Worm (Caenorhabditis elegans) whole organism, L3 larva: ENCODE measurements around the gene ceh-87.
A peak's percentile ranks its signal among the peaks of the same experiment; 100 is the strongest.
"Not testable (repeated sequence)": the region's sequence is repeated elsewhere in the genome, so short reads cannot be mapped to it uniquely, and the experiment has no call there.

Experiments
- ZK546.5 ChIP-seq: sonication (generic microtip); optimal IDR thresholded peaks from 2 replicates; lab custom pipeline; 2017; ENCODE audit warnings: missing biosample characterization, missing genetic modification characterization
- aly-2 ChIP-seq: fragments of 150-350 bp; optimal IDR thresholded peaks from 2 replicates; lab custom pipeline; 2014; ENCODE audit warnings: missing biosample characterization, missing genetic modification characterization
- ceh-82 ChIP-seq: fragments of 150-350 bp; optimal IDR thresholded peaks from 2 replicates; lab custom pipeline; 2014; ENCODE audit warnings: missing biosample characterization, missing genetic modification characterization
- daf-12 ChIP-seq: fragments of 150-350 bp; optimal IDR thresholded peaks from 2 replicates; lab custom pipeline; 2014; ENCODE audit warnings: missing biosample characterization, missing genetic modification reagents, missing genetic modification characterization
- egl-5 ChIP-seq: fragments of 150-350 bp; optimal IDR thresholded peaks from 2 replicates; lab custom pipeline; 2017; ENCODE audit warnings: missing biosample characterization, missing genetic modification reagents, missing genetic modification characterization, inconsistent platforms
- elt-1 ChIP-seq: fragments of 150-350 bp; optimal IDR thresholded peaks from 2 replicates; lab custom pipeline; 2014; ENCODE audit warnings: missing biosample characterization, missing genetic modification characterization
- elt-2 ChIP-seq: sonication (generic microtip); optimal IDR thresholded peaks from 2 replicates; lab custom pipeline; 2016; ENCODE audit warnings: missing genetic modification reagents, mild to moderate bottlenecking, missing genetic modification characterization, missing compliant biosample characterization
- elt-3 ChIP-seq, 3 experiments: fragments of 150-350 bp in 1 of 3; sonication (generic microtip) in 2 of 3; optimal IDR thresholded peaks; 2 replicates in 2 of 3; 4 replicates in 1 of 3; lab custom pipeline; 2014 to 2017; ENCODE audit warnings: missing biosample characterization in 3 of 3, missing genetic modification characterization in 3 of 3
- eor-1 ChIP-seq, 2 experiments: fragments of 150-350 bp; optimal IDR thresholded peaks; 2 replicates each; lab custom pipeline; 2014 to 2018; ENCODE audit warnings: missing biosample characterization in 2 of 2, missing genetic modification characterization in 2 of 2
- hmg-11 ChIP-seq: sonication (generic microtip); optimal IDR thresholded peaks from 2 replicates; lab custom pipeline; 2016; ENCODE audit warnings: missing genetic modification characterization, missing compliant biosample characterization
- lin-39 ChIP-seq: fragments of 150-350 bp; optimal IDR thresholded peaks from 2 replicates; lab custom pipeline; 2018; ENCODE audit warnings: missing biosample characterization, missing genetic modification reagents, missing genetic modification characterization
- mdl-1 ChIP-seq: fragments of 150-350 bp; optimal IDR thresholded peaks from 2 replicates; lab custom pipeline; 2014; ENCODE audit warnings: missing biosample characterization, missing genetic modification characterization
- nfya-1 ChIP-seq: sonication (generic microtip); optimal IDR thresholded peaks from 2 replicates; lab custom pipeline; 2017; ENCODE audit warnings: missing genetic modification characterization, mild to moderate bottlenecking, missing compliant biosample characterization, antibody characterized with exemption, moderate library complexity; ENCODE audit not compliant: insufficient read depth
- nhr-11 ChIP-seq: fragments of 150-350 bp; optimal IDR thresholded peaks from 2 replicates; lab custom pipeline; 2014; ENCODE audit warnings: missing biosample characterization, missing genetic modification characterization
- nhr-12 ChIP-seq: fragments of 150-350 bp; optimal IDR thresholded peaks from 2 replicates; lab custom pipeline; 2014; ENCODE audit warnings: missing biosample characterization, missing genetic modification characterization
- nhr-237 ChIP-seq: fragments of 150-350 bp; optimal IDR thresholded peaks from 2 replicates; lab custom pipeline; 2014; ENCODE audit warnings: missing biosample characterization, missing genetic modification characterization
- nhr-25 ChIP-seq: sonication (generic microtip); optimal IDR thresholded peaks from 2 replicates; lab custom pipeline; 2017; ENCODE audit warnings: missing biosample characterization, missing genetic modification characterization
- nhr-43 ChIP-seq: sonication (generic microtip); optimal IDR thresholded peaks from 2 replicates; lab custom pipeline; 2016; ENCODE audit warnings: mild to moderate bottlenecking, missing genetic modification characterization, missing compliant biosample characterization; ENCODE audit not compliant: poor library complexity, severe bottlenecking
- pha-4 ChIP-seq: fragments of 150-350 bp; optimal IDR thresholded peaks from 2 replicates; lab custom pipeline; 2014; ENCODE audit warnings: missing biosample characterization, missing genetic modification reagents, missing genetic modification characterization
- pqm-1 ChIP-seq: fragments of 150-350 bp; optimal IDR thresholded peaks from 2 replicates; lab custom pipeline; 2017; ENCODE audit warnings: missing biosample characterization, missing genetic modification characterization, inconsistent platforms
- sea-2 ChIP-seq: fragments of 150-350 bp; sonication (generic microtip); optimal IDR thresholded peaks from 4 replicates; lab custom pipeline; 2014; ENCODE audit warnings: missing biosample characterization, missing genetic modification reagents, missing genetic modification characterization
- skn-1 ChIP-seq: fragments of 150-350 bp; optimal IDR thresholded peaks from 2 replicates; lab custom pipeline; 2014; ENCODE audit warnings: missing biosample characterization, missing genetic modification characterization
- snpc-4 ChIP-seq: fragments of 150-350 bp; optimal IDR thresholded peaks from 2 replicates; lab custom pipeline; 2014; ENCODE audit warnings: missing biosample characterization, missing genetic modification characterization
- unc-39 ChIP-seq: sonication (generic microtip); optimal IDR thresholded peaks from 4 replicates; lab custom pipeline; 2017; ENCODE audit warnings: missing biosample characterization, missing genetic modification characterization
- ztf-11 ChIP-seq: fragments of 150-350 bp; optimal IDR thresholded peaks from 2 replicates; lab custom pipeline; 2014; ENCODE audit warnings: missing biosample characterization, missing genetic modification characterization
- ztf-4 ChIP-seq: fragments of 150-350 bp; optimal IDR thresholded peaks from 2 replicates; lab custom pipeline; 2014; ENCODE audit warnings: missing biosample characterization, missing genetic modification characterization

ceh-87 gene

DNA sequence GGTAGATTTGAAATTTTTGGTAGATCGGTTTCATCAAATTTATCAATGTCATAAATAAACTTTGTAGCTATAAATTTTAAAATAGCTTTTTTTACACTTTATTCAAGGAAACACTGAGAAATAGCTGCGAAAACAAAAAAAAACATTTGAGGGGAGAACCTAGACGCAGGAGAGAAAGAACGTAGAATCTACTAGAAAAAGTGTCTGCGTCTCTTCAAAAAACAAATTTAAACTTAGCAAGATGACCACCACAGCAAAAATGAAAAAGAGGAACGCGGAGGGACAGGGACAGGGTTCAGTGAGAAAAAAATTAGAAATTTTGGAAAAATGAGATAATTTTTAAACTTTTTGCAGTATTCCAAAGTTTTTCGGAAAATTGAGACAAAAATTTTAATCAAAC, 35.1 kb downstream of the ceh-87 start:
- peak; percentile 34 for TF ChIP-seq hmg-11
- TF ChIP-seq pha-4 (tag; lab: Kevin White, UChicago): peak; percentile 43
- no peak for TF ChIP-seq ztf-11 (tag; lab: Kevin White, UChicago)
- peak; percentile 7 for TF ChIP-seq snpc-4 (tag; lab: Kevin White, UChicago)
- TF ChIP-seq nhr-237 (tag; lab: Kevin White, UChicago): no peak
- no peak for TF ChIP-seq eor-1 (tag; optimal IDR thresholded peaks at IDR 0.05; lab: Kevin White, UChicago)
- TF ChIP-seq unc-39: no peak
- TF ChIP-seq nfya-1 (tag; lab: Kevin White, UChicago): peak; percentile 51

DNA sequence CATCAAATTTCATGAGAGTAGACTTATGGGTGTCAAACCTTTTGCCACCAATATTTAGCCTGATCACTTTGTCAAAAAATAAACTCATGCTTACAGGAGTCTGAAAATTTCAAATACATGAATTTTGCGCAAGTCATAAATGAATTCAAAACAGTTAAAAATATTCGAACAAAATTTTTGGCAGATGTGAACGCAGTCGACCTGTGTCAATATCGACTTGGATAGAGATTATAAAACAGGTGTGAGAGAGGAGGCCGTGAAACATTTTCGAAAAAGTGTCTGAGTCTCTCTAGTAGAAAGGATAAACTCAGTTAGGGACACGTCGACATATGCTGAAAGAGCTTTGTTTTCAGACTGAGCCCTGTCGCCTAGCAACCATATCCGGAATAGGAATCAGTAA, 37.4 kb downstream of the ceh-87 start, which contains the start of gene F22E5.12:
TSS of gene F22E5.12 (minus strand) at position 101 of the 400 bp plus-strand sequence.
- not testable (repeated sequence) for TF ChIP-seq ztf-4 (tag; lab: Kevin White, UChicago); nhr-25 (tag; lab: Kevin White, UChicago); unc-39

DNA sequence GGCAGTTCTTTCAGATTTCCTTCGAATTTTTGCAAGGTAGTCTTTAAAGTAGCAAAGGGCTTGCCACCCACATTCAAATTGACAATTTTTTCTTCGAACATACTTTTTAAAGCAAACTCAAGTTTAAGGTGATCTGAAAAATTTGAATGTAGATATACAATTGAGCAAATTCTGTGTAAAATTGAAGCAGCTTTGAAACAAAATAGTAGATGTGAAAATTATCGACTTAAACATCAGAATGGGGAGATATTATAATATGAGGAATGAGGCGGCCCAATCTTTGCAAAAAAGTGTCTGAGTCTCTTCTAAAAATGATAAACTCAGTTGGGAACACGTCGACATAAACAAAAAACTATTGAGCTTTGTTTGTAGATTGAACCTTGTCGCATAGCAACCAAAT, 39.6 kb downstream of the ceh-87 start, which contains the start of gene F22E5.11:
TSS of gene F22E5.11 (minus strand) at position 101 of the 400 bp plus-strand sequence.
- TF ChIP-seq sea-2 (GFP tag; lab: Kevin White, UChicago): no peak
- no peak for TF ChIP-seq ceh-82 (tag; lab: Kevin White, UChicago)
- no peak for TF ChIP-seq ZK546.5 (tag; lab: Kevin White, UChicago)

DNA sequence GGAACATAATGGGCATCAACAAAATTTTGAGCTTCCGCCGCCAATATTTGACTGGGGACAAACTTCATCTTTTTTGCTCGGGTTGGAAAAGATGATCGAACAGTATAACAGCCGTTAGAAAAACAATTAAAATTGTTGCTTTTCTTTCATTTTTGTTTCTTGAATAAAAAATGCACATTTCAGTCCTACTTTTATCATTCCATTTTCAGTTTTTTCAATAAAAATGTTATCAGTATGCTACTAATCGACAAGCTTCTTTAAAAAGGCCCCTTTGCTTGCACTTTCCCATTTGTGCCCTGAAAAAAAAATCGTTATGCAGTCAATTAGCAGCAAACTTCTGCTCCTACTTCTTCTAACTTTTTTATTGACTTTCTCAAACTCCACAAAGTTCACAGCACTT, 42.3 kb downstream of the ceh-87 start, which contains the start of gene F22E5.7:
TSS of gene F22E5.7 (plus strand) at position 301 of the 400 bp plus-strand sequence.
- TF ChIP-seq hmg-11 (no peak), aly-2 (tag; lab: Kevin White, UChicago) (no peak), nhr-25 (tag; lab: Kevin White, UChicago) (no peak), ztf-11 (tag; lab: Kevin White, UChicago) (no peak), unc-39 (no peak)
- TF ChIP-seq, all 47 proteins: peak for 0

DNA sequence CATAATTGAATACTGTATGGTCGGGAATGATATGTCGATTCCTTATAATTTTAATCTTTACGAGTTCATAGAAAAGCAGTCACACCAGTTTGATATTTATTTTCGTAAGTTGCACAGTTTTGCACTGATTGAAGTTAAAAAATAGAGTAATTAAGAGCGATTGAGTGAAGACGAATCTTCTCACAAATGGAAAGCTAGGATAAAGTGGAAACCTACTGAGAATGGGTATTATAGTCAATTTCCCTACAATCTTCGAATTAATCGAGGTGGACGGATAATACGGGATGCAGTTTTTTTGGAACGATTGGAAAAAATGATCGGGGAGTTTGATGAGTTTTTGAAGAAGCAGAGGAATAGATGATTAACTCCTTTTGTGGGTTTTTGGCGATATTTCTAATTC, 43.1 kb downstream of the ceh-87 start, which contains the start of gene F22E5.23:
TSS of gene F22E5.23 (plus strand) at position 301 of the 400 bp plus-strand sequence.
- TF ChIP-seq pqm-1 (no peak), sea-2 (GFP tag; lab: Kevin White, UChicago) (no peak), nhr-237 (tag; lab: Kevin White, UChicago) (no peak), elt-1 (tag; lab: Kevin White, UChicago) (no peak), nfya-1 (tag; lab: Kevin White, UChicago) (no peak), ztf-11 (tag; lab: Kevin White, UChicago) (no peak), daf-12 (tag; lab: Kevin White, UChicago) (no peak), nhr-11 (tag; lab: Kevin White, UChicago) (no peak), egl-5 (tag; lab: Kevin White, UChicago) (no peak), nhr-43 (tag; lab: Kevin White, UChicago) (no peak), lin-39 (no peak), elt-3 (tag; optimal IDR thresholded peaks at IDR 0.05; lab: Kevin White, UChicago) (no peak), elt-2 (tag; lab: Kevin White, UChicago) (no peak), ceh-82 (tag; lab: Kevin White, UChicago) (no peak), mdl-1 (tag; lab: Kevin White, UChicago) (no peak)
- TF ChIP-seq, all 47 proteins: peak for 0

DNA sequence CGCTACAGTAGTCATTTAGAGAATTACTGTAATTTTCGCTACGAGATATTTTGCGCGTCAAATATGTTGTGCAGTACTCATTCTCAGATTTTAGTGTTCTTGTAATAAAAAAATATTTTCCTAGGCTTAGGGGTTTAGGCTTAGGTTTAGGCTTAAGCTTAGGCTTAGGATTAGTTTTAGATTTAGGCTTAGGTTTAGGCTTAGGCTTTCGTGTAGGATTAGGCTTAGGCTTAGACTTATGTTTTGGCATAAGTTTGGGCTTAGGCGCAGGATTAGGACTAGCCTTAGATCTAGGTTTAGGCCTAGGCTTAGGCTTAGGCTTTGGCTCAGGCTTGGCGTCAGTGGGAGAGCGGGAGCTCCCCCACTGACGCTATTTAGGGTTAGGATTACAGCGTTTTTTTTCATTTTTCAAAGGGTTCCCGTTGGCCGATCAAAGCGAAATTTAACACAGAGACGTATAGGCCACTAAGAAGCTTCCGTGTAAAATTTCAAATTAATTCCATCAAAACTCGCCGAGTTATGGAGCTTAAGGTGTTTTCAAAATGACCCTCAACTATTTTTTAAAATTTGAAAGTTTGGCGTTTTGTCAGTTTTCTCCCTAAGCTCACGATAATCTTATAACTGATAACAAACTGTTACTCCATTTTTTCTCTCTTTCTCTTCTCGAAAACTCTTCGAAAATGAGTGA, 44.6 kb downstream of the ceh-87 start, which contains the start of gene F22E5.8:
TSS of gene F22E5.8 (plus strand) at position 638 of the 688 bp plus-strand sequence.
- not testable (repeated sequence) for TF ChIP-seq nhr-12, snpc-4, elt-1 (tag; lab: Kevin White, UChicago)

DNA sequence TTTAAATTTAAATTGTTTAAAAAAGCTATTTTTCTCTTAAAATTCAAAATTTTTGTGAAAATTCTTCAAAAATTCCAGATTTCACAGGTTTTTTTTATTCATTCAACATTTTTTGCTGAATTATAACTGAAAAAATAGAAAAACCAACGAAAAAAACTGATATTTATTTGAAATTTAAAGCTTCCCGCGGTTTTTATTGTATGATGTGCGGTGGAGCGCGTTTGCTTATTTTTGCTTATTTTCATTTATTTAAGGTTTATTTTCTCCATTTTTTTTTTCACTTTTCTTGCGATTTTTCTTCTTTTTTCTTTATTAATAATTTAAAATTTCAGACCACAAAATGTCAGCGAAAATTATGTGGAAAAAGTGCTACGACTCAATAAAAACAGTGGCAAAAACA, 46.0 kb downstream of the ceh-87 start, which contains the start of gene F22E5.9:
TSS of gene F22E5.9 (plus strand) at position 327 of the 400 bp plus-strand sequence.
- peak; percentile 32 for TF ChIP-seq pha-4 (tag; lab: Kevin White, UChicago)
- no peak for TF ChIP-seq aly-2 (tag; lab: Kevin White, UChicago)
- TF ChIP-seq skn-1 (tag; lab: Kevin White, UChicago): peak; percentile 52
